Fruit fly (Drosophila melanogaster) whole organism, wandering third instar larva: ENCODE results near the gene Jhbp11.

ENCODE experiments used
- CrebA ChIP-seq: fragments of 200-800 bp; sonication (Bioruptor generic); optimal IDR thresholded peaks from 2 replicates; lab custom pipeline; 2016; ENCODE audit warnings: missing biosample characterization, mild to moderate bottlenecking, missing genetic modification characterization, borderline replicate concordance
- GATAd ChIP-seq: sonication (Bioruptor generic); optimal IDR thresholded peaks from 2 replicates; lab custom pipeline; 2016; ENCODE audit warnings: missing biosample characterization, missing genetic modification characterization
- Hnf4 ChIP-seq: fragments of 200-800 bp; sonication (Bioruptor generic); optimal IDR thresholded peaks from 2 replicates; lab custom pipeline; 2016; ENCODE audit warnings: missing biosample characterization, mild to moderate bottlenecking, missing genetic modification characterization
- Myc ChIP-seq: fragments of >200 bp; optimal IDR thresholded peaks from 2 replicates; lab custom pipeline; 2017
- fru ChIP-seq: fragments of 200-800 bp; sonication (Bioruptor generic); optimal IDR thresholded peaks from 3 replicates; lab custom pipeline; 2016; ENCODE audit warnings: missing biosample characterization, mild to moderate bottlenecking, missing genetic modification characterization
- psq ChIP-seq: fragments of 200-800 bp; sonication (Bioruptor generic); optimal IDR thresholded peaks from 3 replicates; lab custom pipeline; 2017; ENCODE audit warnings: missing biosample characterization, mild to moderate bottlenecking, missing genetic modification characterization, moderate library complexity
- tai ChIP-seq: sonication (Bioruptor generic); optimal IDR thresholded peaks from 2 replicates; lab custom pipeline; 2016; ENCODE audit warnings: missing biosample characterization, missing genetic modification characterization
- usp ChIP-seq: fragments of >200 bp; optimal IDR thresholded peaks from 2 replicates; lab custom pipeline; 2017; ENCODE audit warnings: missing biosample characterization, missing genetic modification characterization

- TF ChIP-seq usp (GFP tag; lab: Kevin White, UChicago) (no peak), CrebA (GFP tag; lab: Kevin White, UChicago) (no peak), GATAd (peak; percentile 93), tai (GFP tag; lab: Kevin White, UChicago) (peak; percentile 81), Myc (lab: Kevin White, UChicago) (no peak), Hnf4 (GFP tag; lab: Kevin White, UChicago) (peak; percentile 87), psq (peak; percentile 56), fru (GFP tag; lab: Kevin White, UChicago) (peak; percentile 70)
Measured at dm6 chr3R:27131408-27131807, 30.4 kb downstream of the Jhbp11 start.
